Worm (Caenorhabditis elegans) whole organism, L4/young adult: ENCODE data around the gene ZC477.4.

ENCODE experiments used
- W03F9.2 ChIP-seq: fragments of 150-350 bp; optimal IDR thresholded peaks from 2 replicates; lab custom pipeline; 2014; ENCODE audit warnings: missing biosample characterization, missing genetic modification characterization
- dao-5 ChIP-seq: sonication (generic microtip); optimal IDR thresholded peaks from 2 replicates; lab custom pipeline; 2016; ENCODE audit warnings: missing genotype, missing genetic modification characterization, moderate library complexity, missing compliant biosample characterization
- him-1 ChIP-seq: sonication (generic microtip); optimal IDR thresholded peaks from 2 replicates; lab custom pipeline; 2016; ENCODE audit warnings: missing genotype, missing genetic modification reagents, missing genetic modification characterization, missing compliant biosample characterization

Gene ZC477.4

ce11 chrIV:7098509-7099065 is at the start of gene ZC477.4:
Gene ZC477.4, minus strand, starts transcription at chrIV:7098784.
- TF ChIP-seq dao-5 (tag; lab: Kevin White, UChicago) (no peak), him-1 (tag; lab: Kevin White, UChicago) (no peak), W03F9.2 (tag; lab: Kevin White, UChicago) (no peak)

- TF ChIP-seq him-1 (tag; lab: Kevin White, UChicago) (no peak), W03F9.2 (tag; lab: Kevin White, UChicago) (peak; percentile 21), dao-5 (tag; lab: Kevin White, UChicago) (no peak)
Measured at ce11 chrIV:7147722-7148121, 49.1 kb upstream of the ZC477.4 start.

- TF ChIP-seq him-1 (tag; lab: Kevin White, UChicago) (no peak), dao-5 (tag; lab: Kevin White, UChicago) (no peak), W03F9.2 (tag; lab: Kevin White, UChicago) (no peak)
Measured at ce11 chrIV:7144670-7145257, 46.2 kb upstream of the ZC477.4 start, which contains the start of gene hecd-1. Gene hecd-1, minus strand, starts transcription at chrIV:7144720.

DNA sequence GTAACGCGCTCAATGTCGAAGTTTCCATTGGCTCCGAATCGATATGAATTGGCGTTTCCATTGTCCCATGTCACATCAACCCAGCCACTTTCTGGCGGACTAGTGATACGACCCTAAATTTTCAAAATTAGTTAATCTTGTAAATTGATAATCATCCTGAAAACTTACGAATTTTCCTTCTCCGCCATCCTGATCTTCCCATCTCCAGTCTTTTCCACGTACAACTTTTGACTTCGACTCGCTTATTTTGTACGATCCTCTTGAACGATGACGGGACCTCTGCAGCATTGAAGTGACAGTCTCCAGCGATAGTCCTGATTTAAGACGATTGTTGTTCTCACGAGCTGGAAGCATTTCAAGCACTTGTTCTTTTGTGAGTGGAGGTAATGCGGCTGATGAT is 40.6 kb upstream of the ZC477.4 start:
- TF ChIP-seq W03F9.2 (tag; lab: Kevin White, UChicago) (no peak), dao-5 (tag; lab: Kevin White, UChicago) (no peak), him-1 (tag; lab: Kevin White, UChicago) (no peak)

- TF ChIP-seq him-1 (tag; lab: Kevin White, UChicago) (no peak), W03F9.2 (tag; lab: Kevin White, UChicago) (no peak), dao-5 (tag; lab: Kevin White, UChicago) (no peak)
Measured at ce11 chrIV:7133983-7134382, 35.4 kb upstream of the ZC477.4 start, which contains the start of gene mutd-1. Gene mutd-1, minus strand, starts transcription at chrIV:7134083.

DNA sequence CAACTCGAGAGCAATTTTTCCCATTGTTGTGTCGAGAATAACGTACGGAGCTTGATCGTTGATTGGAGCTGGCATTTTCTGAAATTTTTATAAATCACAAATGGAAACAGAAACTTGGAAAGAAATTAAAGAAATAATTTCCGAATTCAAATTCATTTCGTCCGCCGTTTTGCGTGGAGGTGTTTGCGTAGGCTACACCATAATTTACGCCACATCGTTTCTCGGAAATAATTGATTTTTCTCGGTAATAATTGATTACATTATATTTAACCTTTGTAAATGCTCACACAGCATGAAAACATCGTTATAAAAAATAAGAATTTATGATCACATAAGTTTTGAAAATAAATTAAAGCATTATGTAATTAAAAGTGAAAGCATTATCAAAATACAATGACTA is 34.6 kb upstream of the ZC477.4 start, which contains the start of gene cyn-12:
TSS of gene cyn-12 (minus strand) at position 78 of the 400 bp plus-strand sequence.
- TF ChIP-seq W03F9.2 (tag; lab: Kevin White, UChicago) (no peak), dao-5 (tag; lab: Kevin White, UChicago) (no peak), him-1 (tag; lab: Kevin White, UChicago) (no peak)

DNA sequence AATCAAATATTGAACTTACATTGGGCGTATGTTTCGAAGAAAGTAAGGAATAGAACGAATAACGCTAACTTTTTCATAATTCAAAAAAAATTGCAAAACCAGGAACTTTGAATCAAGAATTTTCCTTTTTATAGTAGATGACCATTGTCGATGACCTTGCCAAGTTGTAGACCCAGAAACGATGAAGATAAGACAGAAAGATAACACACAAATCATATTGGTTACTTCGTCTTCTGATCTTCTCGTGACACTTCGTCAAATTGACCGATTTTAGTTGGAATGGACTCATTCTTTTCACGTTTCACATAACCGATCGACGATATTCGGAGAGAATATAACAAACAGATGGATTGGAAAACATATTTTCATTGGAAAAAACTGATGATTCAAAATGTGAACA is 33.2 kb upstream of the ZC477.4 start, which contains the start of gene grsp-3:
TSS of gene grsp-3 (minus strand) at position 149 of the 400 bp plus-strand sequence.
- TF ChIP-seq W03F9.2 (tag; lab: Kevin White, UChicago) (no peak), him-1 (tag; lab: Kevin White, UChicago) (no peak), dao-5 (tag; lab: Kevin White, UChicago) (no peak)

DNA sequence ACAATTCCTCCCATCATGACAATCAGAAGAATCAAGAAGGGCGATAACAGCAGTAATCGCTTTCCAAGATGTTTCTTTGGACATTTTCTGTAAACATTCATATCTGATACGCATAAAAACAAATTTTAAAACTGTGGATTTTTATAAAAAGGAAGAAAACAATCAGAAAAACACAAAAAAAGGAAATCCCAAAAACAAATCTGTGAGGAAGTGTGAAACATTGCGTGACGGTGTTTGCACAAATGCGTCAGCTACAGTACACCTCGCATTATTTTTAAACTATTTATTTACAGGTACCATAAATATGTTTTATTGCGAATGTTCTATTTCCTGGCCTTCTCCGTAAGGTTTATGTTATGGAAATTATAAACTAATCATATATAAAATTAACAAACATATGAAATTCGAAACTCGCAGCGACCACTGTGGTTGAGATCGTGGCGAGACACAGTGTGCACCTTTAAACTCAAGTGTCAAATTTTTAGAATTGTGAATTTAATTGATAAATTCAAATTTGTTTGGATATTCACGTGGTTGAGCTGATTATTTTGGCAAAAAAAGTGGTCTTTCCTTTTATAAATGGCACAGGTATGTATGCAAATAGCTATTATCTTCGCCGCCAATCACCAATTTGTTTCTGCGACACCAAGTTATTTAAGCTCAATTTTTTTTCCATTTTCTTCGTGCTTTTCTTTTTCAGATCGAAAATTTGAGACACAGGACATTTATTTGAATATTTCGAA is 22.9 kb upstream of the ZC477.4 start, which contains the start of the genes C34D4.10 and str-48:
TSS of gene C34D4.10 (minus strand) at position 101 of the 743 bp plus-strand sequence.
TSS of gene str-48 (plus strand) at position 693 of the 743 bp plus-strand sequence.
- TF ChIP-seq W03F9.2 (tag; lab: Kevin White, UChicago) (no peak), him-1 (tag; lab: Kevin White, UChicago) (no peak), dao-5 (tag; lab: Kevin White, UChicago) (no peak)

DNA sequence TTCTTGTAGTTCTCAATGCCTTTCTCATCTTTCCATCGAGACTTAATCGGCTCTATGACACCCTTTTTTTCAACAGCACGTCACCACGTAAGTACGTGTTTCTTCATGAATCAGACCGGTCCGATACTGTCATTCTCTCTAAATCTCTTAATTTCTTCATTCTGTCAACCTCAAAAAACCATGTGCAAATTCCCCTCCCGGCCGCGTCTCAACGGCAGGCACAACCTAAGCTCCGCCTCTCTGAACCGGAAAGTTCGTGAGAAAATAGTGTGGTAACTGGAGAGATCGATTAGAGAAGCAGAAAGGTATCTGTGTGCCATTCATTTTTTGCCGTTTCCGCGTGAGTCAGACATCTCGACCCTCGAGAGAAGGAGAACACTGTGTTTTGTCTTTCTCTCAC is 16.0 kb upstream of the ZC477.4 start, which contains the start of gene nas-8:
TSS of gene nas-8 (plus strand) at position 301 of the 400 bp plus-strand sequence.
- TF ChIP-seq W03F9.2 (tag; lab: Kevin White, UChicago), result no peak
- no peak for TF ChIP-seq him-1 (tag; lab: Kevin White, UChicago)
- no peak for TF ChIP-seq dao-5 (tag; lab: Kevin White, UChicago)

DNA sequence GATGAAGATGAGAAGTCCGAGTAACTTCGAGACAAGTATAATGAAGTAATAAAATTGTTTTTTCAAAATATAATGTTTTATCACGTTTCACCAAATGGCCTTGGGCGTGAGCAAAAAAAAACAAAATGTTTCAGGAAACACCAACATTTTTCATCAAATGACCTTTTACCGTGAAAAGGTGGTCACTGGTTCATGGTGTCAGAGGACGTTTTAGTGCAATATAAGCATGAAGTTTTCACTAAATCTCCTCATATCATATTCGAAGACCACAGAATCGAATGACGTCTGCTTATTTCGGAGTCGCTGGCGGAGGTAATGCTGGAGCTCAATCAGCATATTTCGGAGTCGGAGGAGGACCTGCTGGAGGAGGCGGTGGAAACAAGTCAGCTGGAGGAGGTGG is 12.8 kb upstream of the ZC477.4 start, which contains the start of the genes ZC477.7 and ssq-3:
TSS of gene ZC477.7 (minus strand) at position 101 of the 400 bp plus-strand sequence.
TSS of gene ssq-3 (plus strand) at position 251 of the 400 bp plus-strand sequence.
- TF ChIP-seq dao-5 (tag; lab: Kevin White, UChicago) (no peak), him-1 (tag; lab: Kevin White, UChicago) (no peak), W03F9.2 (tag; lab: Kevin White, UChicago) (no peak)

DNA sequence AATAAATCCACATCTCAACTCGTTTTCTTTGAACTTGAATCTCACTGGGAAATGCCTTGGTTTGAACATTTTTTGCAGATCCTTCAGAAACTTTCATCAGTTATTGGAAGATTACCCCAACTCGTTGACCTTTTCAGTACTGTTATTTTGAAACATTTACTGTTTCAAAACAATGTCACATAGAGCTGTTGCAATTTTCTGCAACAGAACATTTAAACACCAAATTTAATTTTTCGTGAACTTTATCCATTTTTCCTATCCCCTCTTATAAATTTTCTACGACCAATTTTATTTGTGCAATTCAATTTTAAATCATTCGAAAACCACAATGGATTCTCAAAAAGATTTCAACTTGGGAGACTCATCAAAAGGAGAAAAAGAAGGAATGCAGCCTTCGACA is 9.3 kb upstream of the ZC477.4 start, which contains the start of gene ZC477.2:
TSS of gene ZC477.2 (plus strand) at position 301 of the 400 bp plus-strand sequence.
- TF ChIP-seq him-1 (tag; lab: Kevin White, UChicago), result no peak
- no peak for TF ChIP-seq W03F9.2 (tag; lab: Kevin White, UChicago)
- no peak for TF ChIP-seq dao-5 (tag; lab: Kevin White, UChicago)

DNA sequence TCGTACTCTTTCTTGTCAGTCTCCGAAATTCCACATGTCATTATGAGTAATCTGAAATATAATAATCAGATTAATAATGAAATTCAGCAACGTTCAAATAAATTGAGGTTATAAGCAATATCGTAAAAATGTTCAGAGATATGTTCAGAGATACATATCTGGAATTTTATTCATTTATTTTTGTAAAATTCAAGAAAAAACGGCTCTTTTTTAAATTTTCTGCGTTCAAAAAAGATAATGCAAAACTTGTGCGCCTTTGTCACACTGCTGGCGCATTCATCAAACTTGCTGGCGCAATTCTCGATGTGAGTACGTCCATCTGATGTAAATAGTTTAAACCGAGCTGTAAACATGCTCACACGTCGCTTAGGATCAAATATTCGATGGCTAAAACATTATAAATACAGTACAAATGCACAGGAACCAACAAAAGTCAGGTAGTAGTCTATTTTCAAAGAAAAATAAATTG is 4.7 kb upstream of the ZC477.4 start, which contains the start of the genes rde-8 and ZC477.3:
TSS of gene rde-8 (minus strand) at position 51 of the 469 bp plus-strand sequence.
TSS of gene ZC477.3 (plus strand) at position 282 of the 469 bp plus-strand sequence.
- TF ChIP-seq W03F9.2 (tag; lab: Kevin White, UChicago) (peak; percentile 75), dao-5 (tag; lab: Kevin White, UChicago) (no peak), him-1 (tag; lab: Kevin White, UChicago) (no peak)
